Fruit fly (Drosophila melanogaster) S2 (cell line): Measurements from ENCODE around the gene CG14961.

ENCODE experiments used
- CG8478 ChIP-seq: fragments of >200 bp; optimal IDR thresholded peaks from 2 replicates; lab custom pipeline; 2018
- CTCF ChIP-seq, 2 experiments: fragments of >200 bp; optimal IDR thresholded peaks; 2 replicates each; lab custom pipeline; 2018

dm6 chr3L:3381869-3382488 lies 52.1 kb downstream of the CG14961 start:
- TF ChIP-seq CG8478 (lab: Kevin White, UChicago) (no peak), CTCF (optimal IDR thresholded peaks at IDR 0.05; lab: Kevin White, UChicago) (no peak)
